Worm (Caenorhabditis elegans) whole organism, young adult: Measurements from ENCODE around the gene nep-21.

Experiments
- B0261.1 ChIP-seq: sonication (generic microtip); optimal IDR thresholded peaks from 2 replicates; lab custom pipeline; 2016; ENCODE audit warnings: mild to moderate bottlenecking, missing genetic modification characterization, moderate library complexity, missing compliant biosample characterization
- D2030.7 ChIP-seq: fragments of 200-800 bp; sonication (Bioruptor generic); IDR thresholded peaks from 2 replicates; pipeline ENCODE4 v1.3.6; 2022; ENCODE audit warnings: missing genetic modification reagents, missing genetic modification characterization, missing compliant biosample characterization
- F10E7.11 ChIP-seq: sonication (generic microtip); optimal IDR thresholded peaks from 2 replicates; lab custom pipeline; 2017; ENCODE audit warnings: mild to moderate bottlenecking, missing genetic modification characterization, moderate library complexity, missing compliant biosample characterization
- Y53F4B.3 ChIP-seq: fragments of 200-800 bp; sonication (Bioruptor generic); IDR thresholded peaks from 2 replicates; pipeline ENCODE4 v1.3.6; 2022; ENCODE audit warnings: missing genetic modification reagents, missing genetic modification characterization, missing compliant biosample characterization
- bed-1 ChIP-seq: fragments of 200-800 bp; sonication (Bioruptor generic); IDR thresholded peaks from 2 replicates; pipeline ENCODE4 v1.3.6; 2022; ENCODE audit warnings: missing genetic modification reagents, missing genetic modification characterization, missing compliant biosample characterization
- chd-7 ChIP-seq: sonication (generic microtip); optimal IDR thresholded peaks from 2 replicates; lab custom pipeline; 2016; ENCODE audit warnings: mild to moderate bottlenecking, missing genetic modification characterization, moderate library complexity, missing compliant biosample characterization
- egrh-3 ChIP-seq: fragments of 200-800 bp; sonication (Bioruptor generic); IDR thresholded peaks from 2 replicates; pipeline ENCODE4 v1.3.6; 2022; ENCODE audit warnings: missing genetic modification reagents, missing genetic modification characterization, missing compliant biosample characterization
- lin-26 ChIP-seq: fragments of 200-800 bp; sonication (Bioruptor generic); IDR thresholded peaks from 2 replicates; pipeline ENCODE4 v1.3.6; 2022; ENCODE audit warnings: missing genetic modification reagents, missing genetic modification characterization, missing compliant biosample characterization
- nhr-80 ChIP-seq: sonication (generic microtip); optimal IDR thresholded peaks from 2 replicates; lab custom pipeline; 2016; ENCODE audit warnings: missing genetic modification characterization, missing compliant biosample characterization

The nep-21 gene

ce11 chrV:14166630-14167029, 59.6 kb downstream of the nep-21 start, which contains the start of gene cest-1.1 (continued):
- no peak for TF ChIP-seq chd-7
- TF ChIP-seq lin-26 (GFP tag; lab: Robert Waterston, UW) = no peak
- TF ChIP-seq B0261.1 (tag; lab: Kevin White, UChicago) = no peak
- no peak for TF ChIP-seq D2030.7 (GFP tag; lab: Robert Waterston, UW)
- no peak for TF ChIP-seq bed-1 (GFP tag; lab: Robert Waterston, UW)
- TF ChIP-seq Y53F4B.3 (GFP tag; lab: Robert Waterston, UW) = no peak

ce11 chrV:14165745-14166144, 60.5 kb downstream of the nep-21 start:
- peak; percentile 11 for TF ChIP-seq nhr-80 (tag; lab: Kevin White, UChicago)
- no peak for TF ChIP-seq F10E7.11 (tag; lab: Kevin White, UChicago)
- no peak for TF ChIP-seq egrh-3 (GFP tag; lab: Robert Waterston, UW)
